Fruit fly (Drosophila melanogaster): ENCODE results near the gene brk.

The brk gene

DNA sequence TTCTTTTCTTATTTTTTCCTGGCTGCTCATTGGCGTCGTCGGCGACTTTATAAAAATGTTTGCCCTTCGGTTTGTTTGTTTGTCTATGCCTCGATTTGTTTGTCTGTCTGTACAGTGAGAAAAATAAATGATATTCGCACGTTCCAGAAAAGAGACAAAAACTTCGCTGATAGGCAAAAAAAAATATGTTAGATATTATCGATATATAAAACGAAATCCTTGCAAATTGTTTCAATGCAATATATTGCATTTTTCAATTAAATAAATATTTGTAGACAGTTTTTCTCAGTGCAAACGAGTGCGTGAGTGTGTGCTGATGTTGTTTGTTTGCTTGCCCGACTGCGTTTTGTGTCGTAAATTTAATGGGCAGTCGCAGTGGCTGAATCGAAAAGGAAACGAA lies 30.7 kb upstream of the brk start (continued):
- no peak for TF ChIP-seq hkb (optimal IDR thresholded peaks at IDR 0.05)
- 0 out of 2 replicates have a peak, but pooled peaks have one; percentile 29 for TF ChIP-seq hkb (GFP tag; IDR thresholded peaks at IDR 0.05)
- no peak for TF ChIP-seq hth (optimal IDR thresholded peaks at IDR 0.05)
- TF ChIP-seq Spps (tag; optimal IDR thresholded peaks at IDR 0.05): peak; percentile 62
- no peak for TF ChIP-seq CG31365 (tag; optimal IDR thresholded peaks at IDR 0.05)
- no peak for TF ChIP-seq sd (tag; optimal IDR thresholded peaks at IDR 0.05)
- no peak for TF ChIP-seq Dref (GFP tag; IDR thresholded peaks at IDR 0.05)
- TF ChIP-seq en (GFP tag; optimal IDR thresholded peaks at IDR 0.05): peak; percentile 41
- TF ChIP-seq ken (GFP tag; IDR thresholded peaks at IDR 0.05): 0 out of 3 replicates have a peak, but pooled peaks have one; percentile 5
- no peak for TF ChIP-seq CG4854 (GFP tag; optimal IDR thresholded peaks at IDR 0.05)
- peak; percentile 84 for TF ChIP-seq CG2712 (tag; optimal IDR thresholded peaks at IDR 0.05)
- peak; percentile 55 for TF ChIP-seq lab (GFP tag; optimal IDR thresholded peaks at IDR 0.05)
- TF ChIP-seq CG32532 (GFP tag; IDR thresholded peaks at IDR 0.05): no peak; the same call in 1 of the 2 replicates
- peak; percentile 1 for TF ChIP-seq CG12769 (tag; optimal IDR thresholded peaks at IDR 0.05)
- TF ChIP-seq ind (GFP tag; optimal IDR thresholded peaks at IDR 0.05): peak; percentile 35
- TF ChIP-seq psq (GFP tag; optimal IDR thresholded peaks at IDR 0.05): no peak
- no peak for TF ChIP-seq CG6272 (GFP tag; IDR thresholded peaks at IDR 0.05)
- TF ChIP-seq al (GFP tag; IDR thresholded peaks at IDR 0.05): no peak
- TF ChIP-seq CG3838 (GFP tag; optimal IDR thresholded peaks at IDR 0.05): peak; percentile 16
- peak; percentile 26 for TF ChIP-seq CG10147 (GFP tag; optimal IDR thresholded peaks at IDR 0.05)
- no peak for TF ChIP-seq CG7372 (GFP tag; IDR thresholded peaks at IDR 0.05)
- peak; percentile 23 for TF ChIP-seq CG7786 (GFP tag; optimal IDR thresholded peaks at IDR 0.05)
- peak; percentile 6 for TF ChIP-seq Side (GFP tag; optimal IDR thresholded peaks at IDR 0.05)
- TF ChIP-seq CG34224 (GFP tag; IDR thresholded peaks at IDR 0.05; ENCODE audit: partially characterized antibody): no peak
- TF ChIP-seq CG18011 (GFP tag; optimal IDR thresholded peaks at IDR 0.05): no peak
- TF ChIP-seq inv (GFP tag; IDR thresholded peaks at IDR 0.05; ENCODE audit: partially characterized antibody): no peak
- no peak for TF ChIP-seq kah (GFP tag; optimal IDR thresholded peaks at IDR 0.05)
- peak; percentile 23 to 51 for TF ChIP-seq Hr51 (GFP tag; optimal IDR thresholded peaks at IDR 0.05)
- no peak for TF ChIP-seq Atf6 (GFP tag; IDR thresholded peaks at IDR 0.05)
- peak; percentile 28; the same call in 1 of the 2 replicates for TF ChIP-seq Ada2b (GFP tag; IDR thresholded peaks at IDR 0.05)
- TF ChIP-seq pnt (GFP tag; optimal IDR thresholded peaks at IDR 0.05): peak; percentile 61
- peak; percentile 73 for TF ChIP-seq CG8924 (tag; optimal IDR thresholded peaks at IDR 0.05)
- TF ChIP-seq rib (GFP tag; IDR thresholded peaks at IDR 0.05): no peak
- 0 out of 2 replicates have a peak, but pooled peaks have one; percentile 28 for TF ChIP-seq slbo (GFP tag; IDR thresholded peaks at IDR 0.05)
- TF ChIP-seq her (GFP tag; optimal IDR thresholded peaks at IDR 0.05): no peak
- TF ChIP-seq CG7839 (tag; optimal IDR thresholded peaks at IDR 0.05): peak; percentile 67
- TF ChIP-seq CG16863 (GFP tag; optimal IDR thresholded peaks at IDR 0.05): peak; percentile 27
- TF ChIP-seq sug (tag; optimal IDR thresholded peaks at IDR 0.05): no peak
- TF ChIP-seq Fer2 (tag; optimal IDR thresholded peaks at IDR 0.05): no peak
- no peak for TF ChIP-seq C15 (GFP tag; IDR thresholded peaks at IDR 0.05)
- TF ChIP-seq CG11093 (GFP tag; IDR thresholded peaks at IDR 0.05): no peak; the same call in 2 of the 3 replicates
- TF ChIP-seq CG13123 (GFP tag; optimal IDR thresholded peaks at IDR 0.05): peak; percentile 42
- no peak for TF ChIP-seq Myb (GFP tag; optimal IDR thresholded peaks at IDR 0.05)
- no peak for TF ChIP-seq tx (GFP tag; optimal IDR thresholded peaks at IDR 0.05)
- no peak for TF ChIP-seq YL-1 (GFP tag; optimal IDR thresholded peaks at IDR 0.05)
- 0 out of 3 replicates have a peak, but pooled peaks have one; percentile 24 for TF ChIP-seq CG7357 (GFP tag; IDR thresholded peaks at IDR 0.05)
- peak; percentile 52 for TF ChIP-seq Fer1 (GFP tag; optimal IDR thresholded peaks at IDR 0.05)
- TF ChIP-seq Doc2 (GFP tag; IDR thresholded peaks at IDR 0.05): no peak
- no peak for TF ChIP-seq nau (GFP tag; optimal IDR thresholded peaks at IDR 0.05)
- no peak for TF ChIP-seq sr (GFP tag; IDR thresholded peaks at IDR 0.05)
- TF ChIP-seq CHES-1-like (GFP tag; optimal IDR thresholded peaks at IDR 0.05): peak; percentile 10
- TF ChIP-seq pho (GFP tag; optimal IDR thresholded peaks at IDR 0.05): peak; percentile 12
